Fruit fly (Drosophila melanogaster) whole organism, embryonic: Measurements from ENCODE around the gene CG15480.
A peak's percentile ranks its signal among the peaks of the same experiment; 100 is the strongest.

Source experiments
- ATbp ChIP-seq: fragments of 200-800 bp; sonication (Bioruptor generic); optimal IDR thresholded peaks from 2 replicates; lab custom pipeline; 2017; ENCODE audit warnings: missing biosample characterization, mild to moderate bottlenecking, missing genetic modification characterization, missing genetic modification reagents
- BEAF-32 ChIP-seq: fragments of 200-800 bp; sonication (Bioruptor generic); optimal IDR thresholded peaks from 3 replicates; lab custom pipeline; 2017; ENCODE audit warnings: missing biosample characterization, missing genetic modification characterization, mild to moderate bottlenecking, moderate library complexity, missing genetic modification reagents
- BtbVII ChIP-seq: fragments of 200-800 bp; sonication (Bioruptor generic); optimal IDR thresholded peaks from 3 replicates; lab custom pipeline; 2017; ENCODE audit warnings: missing biosample characterization, mild to moderate bottlenecking, missing genetic modification characterization
- CG1024 ChIP-seq: fragments of 200-800 bp; sonication (Bioruptor generic); IDR thresholded peaks from 2 replicates; pipeline ENCODE4 v1.3.6; 2022; ENCODE audit warnings: missing biosample characterization, missing genetic modification characterization
- CG10565 ChIP-seq: fragments of 200-800 bp; sonication (Bioruptor generic); optimal IDR thresholded peaks from 3 replicates; lab custom pipeline; 2016; ENCODE audit warnings: missing biosample characterization, mild to moderate bottlenecking, missing genetic modification characterization
- CG13123 ChIP-seq: fragments of 200-800 bp; sonication (Bioruptor generic); optimal IDR thresholded peaks from 2 replicates; lab custom pipeline; 2016; ENCODE audit warnings: missing biosample characterization, missing genetic modification characterization
- CG15269 ChIP-seq: fragments of 200-800 bp; sonication (Bioruptor generic); optimal IDR thresholded peaks from 2 replicates; lab custom pipeline; 2018; ENCODE audit warnings: missing biosample characterization, mild to moderate bottlenecking, missing genetic modification characterization, moderate library complexity
- CG1603 ChIP-seq: fragments of 200-800 bp; sonication (Bioruptor generic); optimal IDR thresholded peaks from 2 replicates; lab custom pipeline; 2019; ENCODE audit warnings: missing biosample characterization, mild to moderate bottlenecking, missing genetic modification characterization, moderate library complexity
- CG17186 ChIP-seq: fragments of 200-800 bp; sonication (Bioruptor generic); optimal IDR thresholded peaks from 3 replicates; lab custom pipeline; 2017; ENCODE audit warnings: missing biosample characterization, missing genetic modification reagents, missing genetic modification characterization
- CG17361 ChIP-seq: fragments of 200-800 bp; sonication (Bioruptor generic); IDR thresholded peaks from 3 replicates; pipeline ENCODE4 v1.3.6; 2022; ENCODE audit warnings: missing biosample characterization, missing genetic modification characterization
- CG17612 ChIP-seq: fragments of 200-800 bp; sonication (Bioruptor generic); IDR thresholded peaks from 2 replicates; pipeline ENCODE4 v1.3.6; 2022; ENCODE audit warnings: missing biosample characterization, missing genetic modification characterization
- CG17912 ChIP-seq: fragments of 200-800 bp; sonication (Bioruptor generic); optimal IDR thresholded peaks from 2 replicates; lab custom pipeline; 2018; ENCODE audit warnings: missing biosample characterization, mild to moderate bottlenecking, missing genetic modification characterization
- CG2129 ChIP-seq: fragments of 200-800 bp; sonication (Bioruptor generic); IDR thresholded peaks from 2 replicates; pipeline ENCODE4 v1.3.6; 2022; ENCODE audit warnings: missing biosample characterization, missing genetic modification characterization; ENCODE audit not compliant: partially characterized antibody
- CG2202 ChIP-seq: fragments of 200-800 bp; sonication (Bioruptor generic); optimal IDR thresholded peaks from 2 replicates; lab custom pipeline; 2018; ENCODE audit warnings: missing biosample characterization, mild to moderate bottlenecking, missing genetic modification characterization
- CG31388 ChIP-seq: fragments of 200-800 bp; sonication (Bioruptor generic); optimal IDR thresholded peaks from 2 replicates; lab custom pipeline; 2016; ENCODE audit warnings: missing biosample characterization, missing genetic modification characterization
- CG31441 ChIP-seq: fragments of 200-800 bp; sonication (Bioruptor generic); IDR thresholded peaks from 2 replicates; pipeline ENCODE4 v1.3.6; 2022; ENCODE audit warnings: missing biosample characterization, missing genetic modification characterization
- CG32772 ChIP-seq: fragments of 200-800 bp; sonication (Bioruptor generic); IDR thresholded peaks from 2 replicates; pipeline ENCODE4 v1.3.6; 2022; ENCODE audit warnings: missing biosample characterization, missing genetic modification characterization
- CG3726 ChIP-seq: fragments of 200-800 bp; sonication (Bioruptor generic); IDR thresholded peaks from 3 replicates; pipeline ENCODE4, ENCODE4 v1.3.6; 2022; ENCODE audit warnings: missing biosample characterization, missing genetic modification characterization
- CG43689 ChIP-seq: fragments of 200-800 bp; sonication (Bioruptor generic); IDR thresholded peaks from 2 replicates; pipeline ENCODE4 v1.3.6; 2022; ENCODE audit warnings: missing biosample characterization, missing genetic modification characterization
- CG5245 ChIP-seq: fragments of 200-800 bp; sonication (Bioruptor generic); optimal IDR thresholded peaks from 3 replicates; lab custom pipeline; 2016; ENCODE audit warnings: missing biosample characterization, missing genetic modification characterization
- CG7271 ChIP-seq: fragments of 200-800 bp; sonication (Bioruptor generic); optimal IDR thresholded peaks from 2 replicates; lab custom pipeline; 2018; ENCODE audit warnings: missing biosample characterization, mild to moderate bottlenecking, missing genetic modification characterization, moderate library complexity
- CG9932 ChIP-seq: fragments of 200-800 bp; sonication (Bioruptor generic); IDR thresholded peaks from 2 replicates; pipeline ENCODE4 v1.3.6; 2022; ENCODE audit warnings: missing biosample characterization, missing genetic modification characterization
- CkIIα-i1 ChIP-seq: fragments of 200-800 bp; sonication (Bioruptor generic); IDR thresholded peaks from 2 replicates; pipeline ENCODE4 v1.3.6; 2022; ENCODE audit warnings: missing biosample characterization, missing genetic modification characterization
- ERR ChIP-seq: fragments of 200-800 bp; sonication (Bioruptor generic); optimal IDR thresholded peaks from 2 replicates; lab custom pipeline; 2016; ENCODE audit warnings: missing biosample characterization, missing genetic modification characterization
- Elba2 ChIP-seq: fragments of 200-800 bp; sonication (Bioruptor generic); optimal IDR thresholded peaks from 3 replicates; lab custom pipeline; 2016; ENCODE audit warnings: missing biosample characterization, missing genetic modification characterization
- HmgZ ChIP-seq: fragments of 200-800 bp; sonication (Bioruptor generic); optimal IDR thresholded peaks from 2 replicates; lab custom pipeline; 2018; ENCODE audit warnings: missing biosample characterization, mild to moderate bottlenecking, missing genetic modification characterization
- Mes4 ChIP-seq: fragments of 200-800 bp; sonication (Bioruptor generic); optimal IDR thresholded peaks from 2 replicates; lab custom pipeline; 2016; ENCODE audit warnings: missing biosample characterization, missing genetic modification characterization
- Rx ChIP-seq: fragments of 200-800 bp; sonication (Bioruptor generic); IDR thresholded peaks from 2 replicates; pipeline ENCODE4 v1.3.6; 2022; ENCODE audit warnings: missing biosample characterization, missing genetic modification characterization
- ato ChIP-seq: fragments of 200-800 bp; sonication (Bioruptor generic); IDR thresholded peaks from 2 replicates; pipeline ENCODE4 v1.3.6; 2022; ENCODE audit warnings: missing biosample characterization, missing genetic modification characterization; ENCODE audit not compliant: partially characterized antibody
- cg ChIP-seq: fragments of 200-800 bp; sonication (Bioruptor generic); optimal IDR thresholded peaks from 3 replicates; lab custom pipeline; 2019; ENCODE audit warnings: missing biosample characterization, mild to moderate bottlenecking, missing genetic modification characterization, moderate library complexity
- dati ChIP-seq: fragments of 200-800 bp; sonication (Bioruptor generic); IDR thresholded peaks from 2 replicates; pipeline ENCODE4 v1.3.6; 2022; ENCODE audit warnings: missing biosample characterization, missing genetic modification characterization
- dpn ChIP-seq, 2 experiments: fragments of 200-800 bp; sonication (Bioruptor generic); optimal IDR thresholded peaks; 3 replicates each; lab custom pipeline; 2016; ENCODE audit warnings: missing biosample characterization in 2 of 2, missing genetic modification characterization in 2 of 2
- dysf ChIP-seq: fragments of 200-800 bp; sonication (Bioruptor generic); IDR thresholded peaks from 3 replicates; pipeline ENCODE4 v1.3.6; 2022; ENCODE audit warnings: missing biosample characterization, missing genetic modification characterization
- fd3F ChIP-seq: fragments of 200-800 bp; sonication (Bioruptor generic); optimal IDR thresholded peaks from 2 replicates; lab custom pipeline; 2018; ENCODE audit warnings: missing biosample characterization, mild to moderate bottlenecking, missing genetic modification characterization, moderate library complexity
- fru ChIP-seq: fragments of >200 bp; optimal IDR thresholded peaks from 2 replicates; lab custom pipeline; 2017
- grn ChIP-seq: fragments of 200-800 bp; sonication (Bioruptor generic); optimal IDR thresholded peaks from 3 replicates; lab custom pipeline; 2017; ENCODE audit warnings: missing biosample characterization, missing genetic modification characterization
- lbe ChIP-seq: fragments of 200-800 bp; sonication (Bioruptor generic); optimal IDR thresholded peaks from 2 replicates; lab custom pipeline; 2016; ENCODE audit warnings: missing biosample characterization, mild to moderate bottlenecking, missing genetic modification characterization
- nmo ChIP-seq: fragments of 200-800 bp; sonication (Bioruptor generic); optimal IDR thresholded peaks from 2 replicates; lab custom pipeline; 2018; ENCODE audit warnings: missing biosample characterization, mild to moderate bottlenecking, missing genetic modification characterization, moderate library complexity
- org-1 ChIP-seq: fragments of 200-800 bp; sonication (Bioruptor generic); optimal IDR thresholded peaks from 2 replicates; lab custom pipeline; 2017; ENCODE audit warnings: missing biosample characterization, missing genetic modification characterization
- pfk ChIP-seq: fragments of 200-800 bp; sonication (Bioruptor generic); optimal IDR thresholded peaks from 2 replicates; lab custom pipeline; 2018; ENCODE audit warnings: missing biosample characterization, mild to moderate bottlenecking, missing genetic modification characterization, moderate library complexity
- pho ChIP-seq: fragments of 200-800 bp; sonication (Bioruptor generic); optimal IDR thresholded peaks from 2 replicates; lab custom pipeline; 2016; ENCODE audit warnings: missing biosample characterization, missing genetic modification characterization
- prd ChIP-seq, 3 experiments: fragments of >200 bp in 2 of 3; fragments of 200-800 bp in 1 of 3; sonication (Bioruptor generic) in 1 of 3; optimal IDR thresholded peaks in 2 of 3; IDR thresholded peaks in 1 of 3; 2 replicates in 2 of 3; 3 replicates in 1 of 3; pipeline versions ENCODE4 v1.3.6 to Lab custom; 2017 to 2022; ENCODE audit warnings: missing biosample characterization in 1 of 3, missing genetic modification characterization in 1 of 3
- schlank ChIP-seq: fragments of 200-800 bp; sonication (Bioruptor generic); optimal IDR thresholded peaks from 2 replicates; lab custom pipeline; 2018; ENCODE audit warnings: missing biosample characterization, mild to moderate bottlenecking, missing genetic modification characterization
- so ChIP-seq: fragments of 200-800 bp; sonication (Bioruptor generic); IDR thresholded peaks from 3 replicates; pipeline ENCODE4 v1.3.6; 2022; ENCODE audit warnings: missing biosample characterization, missing genetic modification characterization
- sug ChIP-seq: fragments of 200-800 bp; optimal IDR thresholded peaks from 2 replicates; lab custom pipeline; 2019; ENCODE audit warnings: missing biosample characterization, mild to moderate bottlenecking, missing genetic modification characterization, moderate library complexity
- tin ChIP-seq: fragments of 200-800 bp; sonication (Bioruptor generic); optimal IDR thresholded peaks from 3 replicates; lab custom pipeline; 2016; ENCODE audit warnings: missing biosample characterization, missing genetic modification characterization
- tio ChIP-seq: fragments of 200-800 bp; sonication (Bioruptor generic); optimal IDR thresholded peaks from 2 replicates; lab custom pipeline; 2017; ENCODE audit warnings: missing biosample characterization, missing genetic modification characterization, inconsistent platforms
- tll ChIP-seq, 2 experiments: fragments of 200-800 bp in 1 of 2; fragments of >200 bp in 1 of 2; sonication (Bioruptor generic) in 1 of 2; optimal IDR thresholded peaks; 2 replicates each; lab custom pipeline; 2017 to 2019; ENCODE audit warnings: missing biosample characterization in 2 of 2, missing genetic modification characterization in 2 of 2, mild to moderate bottlenecking in 1 of 2, moderate library complexity in 1 of 2
- wdn ChIP-seq: fragments of 200-800 bp; sonication (Bioruptor generic); IDR thresholded peaks from 2 replicates; pipeline ENCODE4 v1.3.6; 2022; ENCODE audit warnings: missing biosample characterization, missing genetic modification characterization
- zfh2 ChIP-seq: fragments of 200-800 bp; sonication (Bioruptor generic); optimal IDR thresholded peaks from 2 replicates; lab custom pipeline; 2016; ENCODE audit warnings: missing biosample characterization, missing genetic modification characterization

The CG15480 gene

DNA sequence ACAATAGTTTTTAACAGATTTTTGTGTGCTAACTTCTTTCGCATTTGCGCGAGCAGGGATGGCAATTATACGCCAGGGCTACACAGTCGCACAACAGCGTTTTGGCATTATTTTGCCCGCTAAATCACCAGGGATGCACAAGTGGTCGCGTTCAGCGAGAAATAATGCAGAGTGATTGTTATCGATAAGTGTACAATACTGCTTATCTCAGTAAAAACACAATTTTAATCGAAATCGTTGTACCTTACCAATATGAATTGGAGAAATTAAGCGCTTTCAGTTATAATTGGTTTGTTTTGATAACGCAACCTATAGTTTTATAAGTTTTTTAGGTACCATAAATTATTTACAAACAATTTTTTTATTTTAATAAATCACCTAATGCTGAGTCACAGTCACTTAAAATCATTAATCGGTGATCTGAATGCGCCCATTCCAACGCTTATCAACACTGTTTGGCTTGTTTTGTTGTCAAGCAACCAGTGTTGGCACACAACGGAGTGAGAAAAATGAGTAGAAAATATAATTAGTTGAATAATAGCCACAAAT lies 48.3 kb downstream of the CG15480 start, which contains the start of the genes Sfmbt and CG5439 (continued):
- peak; percentile 55 for TF ChIP-seq CG5245
- TF ChIP-seq CG17361 (GFP tag; lab: Robert Waterston, UW): no peak; the same call in 1 of the 3 replicates
- no peak for TF ChIP-seq CG2129 (GFP tag; lab: Robert Waterston, UW)
- TF ChIP-seq ERR (GFP tag; lab: Kevin White, UChicago): peak; percentile 71
- no peak for TF ChIP-seq prd (optimal IDR thresholded peaks at IDR 0.05; lab: Kevin White, UChicago)
- TF ChIP-seq prd (GFP tag; IDR thresholded peaks at IDR 0.05; lab: Robert Waterston, UW): peak; percentile 80
- TF ChIP-seq pfk (GFP tag; lab: Kevin White, UChicago): no peak
- no peak for TF ChIP-seq CG43689 (GFP tag; lab: Robert Waterston, UW)
- peak; percentile 85 for TF ChIP-seq sug (tag; lab: Kevin White, UChicago)
- TF ChIP-seq CG31441: peak; percentile 100
- TF ChIP-seq CG17612: peak; percentile 45; the same call in 1 of the 2 replicates
- TF ChIP-seq CG17912 (GFP tag; lab: Kevin White, UChicago): peak; percentile 72
- TF ChIP-seq so (GFP tag; lab: Robert Waterston, UW): no peak
- TF ChIP-seq CG7271 (tag; lab: Kevin White, UChicago): no peak
- TF ChIP-seq BtbVII (GFP tag; lab: Kevin White, UChicago): peak; percentile 9
- TF ChIP-seq schlank (tag; lab: Kevin White, UChicago): peak; percentile 16
- peak; percentile 23 for TF ChIP-seq CG2202 (tag; lab: Kevin White, UChicago)
- no peak for TF ChIP-seq org-1 (GFP tag; lab: Kevin White, UChicago)
- TF ChIP-seq CG17186 (GFP tag; lab: Kevin White, UChicago): peak; percentile 90
- TF ChIP-seq wdn (GFP tag; lab: Robert Waterston, UW): 0 out of 2 replicates have a peak, but pooled peaks have one; percentile 38
- TF ChIP-seq ato: peak; percentile 43
- TF ChIP-seq Mes4 (GFP tag; lab: Kevin White, UChicago): peak; percentile 68
- peak; percentile 72 for TF ChIP-seq BEAF-32 (GFP tag; lab: Kevin White, UChicago)
- TF ChIP-seq CG13123 (GFP tag; lab: Kevin White, UChicago): peak; percentile 29
- TF ChIP-seq tio (GFP tag; lab: Kevin White, UChicago): no peak
- TF ChIP-seq CG32772 (GFP tag; lab: Robert Waterston, UW): peak; percentile 52
- TF ChIP-seq CG31388 (GFP tag; lab: Kevin White, UChicago): peak; percentile 52
- TF ChIP-seq cg (GFP tag; lab: Kevin White, UChicago): no peak
- peak; percentile 91 for TF ChIP-seq nmo (GFP tag; lab: Kevin White, UChicago)
- TF ChIP-seq CG15269 (tag; lab: Kevin White, UChicago): no peak
- peak; percentile 74 for TF ChIP-seq dysf (GFP tag; lab: Robert Waterston, UW)
- TF ChIP-seq HmgZ (tag; lab: Kevin White, UChicago): peak; percentile 84
- TF ChIP-seq dati (GFP tag; lab: Robert Waterston, UW): no peak
- TF ChIP-seq grn (GFP tag; lab: Kevin White, UChicago): no peak
- no peak for TF ChIP-seq CG3726 (GFP tag; lab: Robert Waterston, UW)
- no peak for TF ChIP-seq CkIIα-i1 (GFP tag; lab: Robert Waterston, UW)
- TF ChIP-seq tll (GFP tag; optimal IDR thresholded peaks at IDR 0.05; lab: Kevin White, UChicago): peak; percentile 59 to 80
- peak; percentile 88 for TF ChIP-seq pho
- no peak; the same call in 1 of the 2 replicates for TF ChIP-seq CG1024 (GFP tag; lab: Robert Waterston, UW)
- peak; percentile 94 for TF ChIP-seq zfh2 (GFP tag; lab: Kevin White, UChicago)
- TF ChIP-seq fd3F: peak; percentile 59
- TF ChIP-seq ATbp (GFP tag; lab: Kevin White, UChicago): no peak
- peak; percentile 85 for TF ChIP-seq dpn (GFP tag; optimal IDR thresholded peaks at IDR 0.05; lab: Kevin White, UChicago)
- no peak for TF ChIP-seq CG1603
- peak; percentile 90 for TF ChIP-seq CG9932 (GFP tag; lab: Robert Waterston, UW)
- TF ChIP-seq fru (lab: Kevin White, UChicago): no peak
- no peak for TF ChIP-seq CG10565 (GFP tag; lab: Kevin White, UChicago)
- peak; percentile 68 for TF ChIP-seq Elba2 (GFP tag; lab: Kevin White, UChicago)
- TF ChIP-seq Rx: no peak; the same call in 1 of the 2 replicates
- peak; percentile 77 for TF ChIP-seq tin
- peak; percentile 77 for TF ChIP-seq lbe (GFP tag; lab: Kevin White, UChicago)
